Fruit fly (Drosophila melanogaster) whole organism, embryonic: Measurements from ENCODE around the gene bab1.
A peak's percentile ranks its signal among the peaks of the same experiment; 100 is the strongest.

ENCODE experiments used
- Asciz ChIP-seq: fragments of 200-800 bp; sonication (Bioruptor generic); optimal IDR thresholded peaks from 2 replicates; lab custom pipeline; 2017; ENCODE audit warnings: missing biosample characterization, mild to moderate bottlenecking, missing genetic modification characterization, missing genetic modification reagents
- Bdp1 ChIP-seq: fragments of 200-800 bp; sonication (Bioruptor generic); optimal IDR thresholded peaks from 3 replicates; lab custom pipeline; 2016; ENCODE audit warnings: missing biosample characterization, missing genetic modification characterization
- CG10209 ChIP-seq: fragments of 200-800 bp; sonication (Bioruptor generic); optimal IDR thresholded peaks from 3 replicates; lab custom pipeline; 2017; ENCODE audit warnings: missing biosample characterization, mild to moderate bottlenecking, missing genetic modification characterization, missing genetic modification reagents
- CG10431 ChIP-seq: fragments of 200-800 bp; sonication (Bioruptor generic); optimal IDR thresholded peaks from 3 replicates; lab custom pipeline; 2018; ENCODE audit warnings: missing biosample characterization, mild to moderate bottlenecking, missing genetic modification characterization
- CG11398 ChIP-seq: fragments of 200-800 bp; sonication (Bioruptor generic); optimal IDR thresholded peaks from 2 replicates; lab custom pipeline; 2016; ENCODE audit warnings: missing biosample characterization, missing genetic modification characterization
- CG11695 ChIP-seq: fragments of 200-800 bp; sonication (Bioruptor generic); IDR thresholded peaks from 3 replicates; pipeline ENCODE4 v1.3.6; 2022; ENCODE audit warnings: missing biosample characterization, missing genetic modification characterization
- CG14710 ChIP-seq: fragments of 200-800 bp; sonication (Bioruptor generic); optimal IDR thresholded peaks from 3 replicates; lab custom pipeline; 2019; ENCODE audit warnings: missing biosample characterization, mild to moderate bottlenecking, missing genetic modification characterization, moderate library complexity
- CG1603 ChIP-seq: fragments of 200-800 bp; sonication (Bioruptor generic); optimal IDR thresholded peaks from 2 replicates; lab custom pipeline; 2019; ENCODE audit warnings: missing biosample characterization, mild to moderate bottlenecking, missing genetic modification characterization, moderate library complexity
- CG30431 ChIP-seq: fragments of 200-800 bp; sonication (Bioruptor generic); optimal IDR thresholded peaks from 2 replicates; lab custom pipeline; 2017; ENCODE audit warnings: missing biosample characterization, missing genetic modification characterization
- CG33213 ChIP-seq: fragments of 200-800 bp; sonication (Bioruptor generic); optimal IDR thresholded peaks from 3 replicates; lab custom pipeline; 2016; ENCODE audit warnings: missing biosample characterization, missing genetic modification characterization
- CG3847 ChIP-seq: fragments of 200-800 bp; sonication (Bioruptor generic); IDR thresholded peaks from 2 replicates; pipeline ENCODE4 v1.3.6; 2022; ENCODE audit warnings: missing biosample characterization, missing genetic modification characterization
- CG42726 ChIP-seq: fragments of 200-800 bp; sonication (Bioruptor generic); IDR thresholded peaks from 2 replicates; pipeline ENCODE4 v1.3.6; 2022; ENCODE audit warnings: missing biosample characterization, missing genetic modification characterization; ENCODE audit not compliant: partially characterized antibody
- CG4328 ChIP-seq: fragments of 200-800 bp; sonication (Bioruptor generic); optimal IDR thresholded peaks from 3 replicates; lab custom pipeline; 2017; ENCODE audit warnings: missing biosample characterization, missing genetic modification reagents, missing genetic modification characterization
- CG7357 ChIP-seq: fragments of 200-800 bp; sonication (Bioruptor generic); IDR thresholded peaks from 3 replicates; pipeline ENCODE4 v1.3.6; 2022; ENCODE audit warnings: missing biosample characterization, missing genetic modification characterization
- CG9609 ChIP-seq: fragments of 200-800 bp; sonication (Bioruptor generic); optimal IDR thresholded peaks from 3 replicates; lab custom pipeline; 2016; ENCODE audit warnings: missing biosample characterization, missing genetic modification characterization
- Chrac-16 ChIP-seq: fragments of 200-800 bp; sonication (Bioruptor generic); optimal IDR thresholded peaks from 3 replicates; lab custom pipeline; 2016; ENCODE audit warnings: missing biosample characterization, missing genetic modification characterization
- Dll ChIP-seq: fragments of 200-800 bp; sonication (Bioruptor generic); IDR thresholded peaks from 4 replicates; pipeline ENCODE4 v1.3.6; 2022; ENCODE audit warnings: missing biosample characterization, missing genetic modification characterization; ENCODE audit not compliant: partially characterized antibody
- ERR ChIP-seq: fragments of 200-800 bp; sonication (Bioruptor generic); optimal IDR thresholded peaks from 2 replicates; lab custom pipeline; 2016; ENCODE audit warnings: missing biosample characterization, missing genetic modification characterization
- Fer1 ChIP-seq: fragments of 200-800 bp; sonication (Bioruptor generic); optimal IDR thresholded peaks from 2 replicates; lab custom pipeline; 2017; ENCODE audit warnings: missing biosample characterization, mild to moderate bottlenecking, missing genetic modification characterization
- HHEX ChIP-seq: fragments of 200-800 bp; sonication (Bioruptor generic); optimal IDR thresholded peaks from 3 replicates; lab custom pipeline; 2017; ENCODE audit warnings: missing biosample characterization, mild to moderate bottlenecking, missing genetic modification characterization, missing genetic modification reagents
- Hand ChIP-seq: fragments of 200-800 bp; sonication (Bioruptor generic); optimal IDR thresholded peaks from 2 replicates; lab custom pipeline; 2017; ENCODE audit warnings: mild to moderate bottlenecking, missing biosample characterization, missing genetic modification reagents, missing genetic modification characterization
- Hmx ChIP-seq: fragments of 200-800 bp; sonication (Bioruptor generic); optimal IDR thresholded peaks from 2 replicates; lab custom pipeline; 2016; ENCODE audit warnings: missing biosample characterization, missing genetic modification characterization
- Hr39 ChIP-seq: fragments of >200 bp; optimal IDR thresholded peaks from 2 replicates; lab custom pipeline; 2017
- Hsf ChIP-seq: fragments of 200-800 bp; sonication (Bioruptor generic); optimal IDR thresholded peaks from 3 replicates; lab custom pipeline; 2016; ENCODE audit warnings: missing biosample characterization, missing genetic modification characterization
- Max ChIP-seq: fragments of 200-800 bp; sonication (Bioruptor generic); optimal IDR thresholded peaks from 2 replicates; lab custom pipeline; 2016; ENCODE audit warnings: missing biosample characterization, mild to moderate bottlenecking, missing genetic modification characterization
- PHDP ChIP-seq: fragments of 200-800 bp; sonication (Bioruptor generic); optimal IDR thresholded peaks from 3 replicates; lab custom pipeline; 2018; ENCODE audit warnings: missing biosample characterization, mild to moderate bottlenecking, missing genetic modification characterization, moderate library complexity
- Ptx1 ChIP-seq: fragments of 200-800 bp; sonication (Bioruptor generic); IDR thresholded peaks from 2 replicates; pipeline ENCODE4 v1.3.6; 2022; ENCODE audit warnings: missing biosample characterization, missing genetic modification characterization
- Ravus ChIP-seq: fragments of 200-800 bp; sonication (Bioruptor generic); IDR thresholded peaks from 2 replicates; pipeline ENCODE4 v1.3.6; 2022; ENCODE audit warnings: missing biosample characterization, missing genetic modification characterization
- Sry-δ ChIP-seq: fragments of 200-800 bp; sonication (Bioruptor generic); optimal IDR thresholded peaks from 2 replicates; lab custom pipeline; 2016; ENCODE audit warnings: missing biosample characterization, missing genetic modification characterization
- Xrp1 ChIP-seq: fragments of 200-800 bp; sonication (Bioruptor generic); IDR thresholded peaks from 2 replicates; pipeline ENCODE4 v1.3.6; 2022; ENCODE audit warnings: missing biosample characterization, missing genetic modification characterization
- al ChIP-seq: fragments of 200-800 bp; sonication (Bioruptor generic); IDR thresholded peaks from 2 replicates; pipeline ENCODE4 v1.3.6; 2022; ENCODE audit warnings: missing biosample characterization, missing genetic modification characterization
- ato ChIP-seq: fragments of 200-800 bp; sonication (Bioruptor generic); IDR thresholded peaks from 2 replicates; pipeline ENCODE4 v1.3.6; 2022; ENCODE audit warnings: missing biosample characterization, missing genetic modification characterization; ENCODE audit not compliant: partially characterized antibody
- btn ChIP-seq: fragments of 200-800 bp; sonication (Bioruptor generic); optimal IDR thresholded peaks from 2 replicates; lab custom pipeline; 2016; ENCODE audit warnings: missing biosample characterization, missing genetic modification characterization
- chif ChIP-seq, 2 experiments: fragments of 200-800 bp; sonication (Bioruptor generic); optimal IDR thresholded peaks; 3 replicates each; lab custom pipeline; 2016; ENCODE audit warnings: missing biosample characterization in 2 of 2, missing genetic modification characterization in 2 of 2
- chinmo ChIP-seq: fragments of 200-800 bp; sonication (Bioruptor generic); IDR thresholded peaks from 4 replicates; pipeline ENCODE4 v1.3.6; 2022; ENCODE audit warnings: missing biosample characterization, missing genetic modification characterization; ENCODE audit not compliant: partially characterized antibody
- chm ChIP-seq: fragments of 200-800 bp; sonication (Bioruptor generic); IDR thresholded peaks from 2 replicates; pipeline ENCODE4 v1.3.6; 2022; ENCODE audit warnings: missing biosample characterization, missing genetic modification characterization
- ci ChIP-seq: fragments of 200-800 bp; sonication (Bioruptor generic); IDR thresholded peaks from 3 replicates; pipeline ENCODE4 v1.3.6; 2022; ENCODE audit warnings: missing biosample characterization, missing genetic modification characterization
- croc ChIP-seq: fragments of 200-800 bp; sonication (Bioruptor generic); conservative IDR thresholded peaks from 3 replicates; pipeline ENCODE4 v1.3.6; 2022; ENCODE audit warnings: missing biosample characterization, missing genetic modification characterization
- eve ChIP-seq, 2 experiments: fragments of >200 bp; optimal IDR thresholded peaks; 2 replicates each; lab custom pipeline; 2017; ENCODE audit warnings: missing biosample characterization in 2 of 2, missing genetic modification characterization in 2 of 2
- fd102C ChIP-seq: fragments of 200-800 bp; sonication (Bioruptor generic); optimal IDR thresholded peaks from 2 replicates; lab custom pipeline; 2018; ENCODE audit warnings: missing biosample characterization, mild to moderate bottlenecking, missing genetic modification characterization, moderate library complexity
- gt ChIP-seq: fragments of 200-800 bp; sonication (Bioruptor generic); IDR thresholded peaks from 2 replicates; pipeline ENCODE4 v1.3.6; 2022; ENCODE audit warnings: missing biosample characterization, missing genetic modification characterization
- ken ChIP-seq: fragments of 200-800 bp; sonication (Bioruptor generic); IDR thresholded peaks from 3 replicates; pipeline ENCODE4 v1.3.6; 2022; ENCODE audit warnings: missing biosample characterization, missing genetic modification characterization
- nerfin-2 ChIP-seq: fragments of 200-800 bp; sonication (Bioruptor generic); IDR thresholded peaks from 2 replicates; pipeline ENCODE4 v1.3.6; 2022; ENCODE audit warnings: missing biosample characterization, missing genetic modification characterization; ENCODE audit not compliant: partially characterized antibody
- p53 ChIP-seq: fragments of 200-800 bp; sonication (Bioruptor generic); optimal IDR thresholded peaks from 2 replicates; lab custom pipeline; 2016; ENCODE audit warnings: missing biosample characterization, missing genetic modification characterization
- schlank ChIP-seq: fragments of 200-800 bp; sonication (Bioruptor generic); optimal IDR thresholded peaks from 2 replicates; lab custom pipeline; 2018; ENCODE audit warnings: missing biosample characterization, mild to moderate bottlenecking, missing genetic modification characterization
- trem ChIP-seq: fragments of 200-800 bp; optimal IDR thresholded peaks from 3 replicates; lab custom pipeline; 2019; ENCODE audit warnings: missing biosample characterization, mild to moderate bottlenecking, missing genetic modification characterization, moderate library complexity
- vfl ChIP-seq: fragments of 200-800 bp; sonication (Bioruptor generic); optimal IDR thresholded peaks from 2 replicates; lab custom pipeline; 2016; ENCODE audit warnings: missing biosample characterization, missing genetic modification characterization
- wek ChIP-seq: fragments of 200-800 bp; sonication (Bioruptor generic); optimal IDR thresholded peaks from 3 replicates; lab custom pipeline; 2018; ENCODE audit warnings: missing biosample characterization, mild to moderate bottlenecking, missing genetic modification characterization, moderate library complexity
- yki ChIP-seq: fragments of >200 bp; optimal IDR thresholded peaks from 3 replicates; lab custom pipeline; 2018
- zen ChIP-seq: fragments of 200-800 bp; sonication (Bioruptor generic); optimal IDR thresholded peaks from 3 replicates; lab custom pipeline; 2018; ENCODE audit warnings: missing biosample characterization, mild to moderate bottlenecking, missing genetic modification characterization, moderate library complexity

Gene bab1

dm6 chr3L:1029610-1030284, 71.1 kb downstream of the bab1 start:
- no peak for TF ChIP-seq CG42726 (GFP tag; lab: Robert Waterston, UW)
- TF ChIP-seq Ptx1 (GFP tag; lab: Robert Waterston, UW) = peak; percentile 62
- TF ChIP-seq ci (GFP tag; lab: Robert Waterston, UW) = peak; percentile 89
- peak; percentile 46 for TF ChIP-seq CG10431 (GFP tag; lab: Kevin White, UChicago)
- TF ChIP-seq Hr39 = no peak
- TF ChIP-seq fd102C (GFP tag; lab: Kevin White, UChicago) = no peak
- TF ChIP-seq Asciz = peak; percentile 73
- TF ChIP-seq Max (GFP tag; lab: Kevin White, UChicago) = no peak
- peak; percentile 29 for TF ChIP-seq Chrac-16 (GFP tag; lab: Kevin White, UChicago)
- TF ChIP-seq Hsf (GFP tag; lab: Kevin White, UChicago) = peak; percentile 36
- peak; percentile 26 for TF ChIP-seq Bdp1 (GFP tag; lab: Kevin White, UChicago)
- peak; percentile 74; the same call in 1 of the 4 replicates for TF ChIP-seq chinmo (GFP tag; lab: Robert Waterston, UW)
- no peak for TF ChIP-seq Hmx (GFP tag; lab: Kevin White, UChicago)
- TF ChIP-seq nerfin-2 (GFP tag; lab: Robert Waterston, UW) = no peak
- TF ChIP-seq eve (GFP tag; optimal IDR thresholded peaks at IDR 0.05; lab: Kevin White, UChicago) = no peak
- TF ChIP-seq yki (lab: Kevin White, UChicago) = no peak
- 0 out of 2 replicates have a peak, but pooled peaks have one; percentile 7 for TF ChIP-seq CG3847 (GFP tag; lab: Robert Waterston, UW)
- TF ChIP-seq ken = peak; percentile 82
- no peak for TF ChIP-seq schlank (tag; lab: Kevin White, UChicago)
- TF ChIP-seq ato = no peak
- TF ChIP-seq CG1603 = peak; percentile 38
- TF ChIP-seq wek = no peak
- TF ChIP-seq CG30431 (GFP tag; lab: Kevin White, UChicago) = peak; percentile 15
- no peak for TF ChIP-seq p53 (GFP tag; lab: Kevin White, UChicago)
- TF ChIP-seq CG14710 (tag; lab: Kevin White, UChicago) = peak; percentile 71
- peak; percentile 46; the same call in 1 of the 3 replicates for TF ChIP-seq CG7357
- 0 out of 2 replicates have a peak, but pooled peaks have one; percentile 7 for TF ChIP-seq gt
- TF ChIP-seq CG11398 = peak; percentile 21
- no peak for TF ChIP-seq CG4328 (GFP tag; lab: Kevin White, UChicago)
- no peak for TF ChIP-seq ERR (GFP tag; lab: Kevin White, UChicago)
- TF ChIP-seq chif (GFP tag; optimal IDR thresholded peaks at IDR 0.05; lab: Kevin White, UChicago) = peak; percentile 61 to 67
- peak; percentile 57 for TF ChIP-seq chm (GFP tag; lab: Robert Waterston, UW)
- TF ChIP-seq CG10209 = peak; percentile 30
- peak; percentile 14 for TF ChIP-seq Fer1
- peak; percentile 72 for TF ChIP-seq trem
- TF ChIP-seq PHDP (tag; lab: Kevin White, UChicago) = peak; percentile 57
- TF ChIP-seq CG33213 = peak; percentile 23
- no peak for TF ChIP-seq Hand (GFP tag; lab: Kevin White, UChicago)
- peak; percentile 23; the same call in 1 of the 3 replicates for TF ChIP-seq CG11695 (GFP tag; lab: Robert Waterston, UW)
- peak; percentile 24 for TF ChIP-seq zen (tag; lab: Kevin White, UChicago)
- no peak for TF ChIP-seq Ravus (GFP tag; lab: Robert Waterston, UW)
- peak; percentile 16 for TF ChIP-seq CG9609 (GFP tag; lab: Kevin White, UChicago)
- peak; percentile 68 for TF ChIP-seq croc (GFP tag; lab: Robert Waterston, UW)
- peak; percentile 40 for TF ChIP-seq HHEX
- TF ChIP-seq vfl (GFP tag; lab: Kevin White, UChicago) = no peak
- peak; percentile 83 for TF ChIP-seq Xrp1
- TF ChIP-seq al (GFP tag; lab: Robert Waterston, UW) = no peak
- peak; percentile 18 for TF ChIP-seq Sry-δ (GFP tag; lab: Kevin White, UChicago)
- no peak for TF ChIP-seq btn (GFP tag; lab: Kevin White, UChicago)
- no peak for TF ChIP-seq Dll (GFP tag; lab: Robert Waterston, UW)
